Worm (Caenorhabditis elegans) whole organism, L3 larva: ENCODE measurements around the gene mboa-4.
A peak's percentile ranks its signal among the peaks of the same experiment; 100 is the strongest.

ENCODE experiments used
- ZK546.5 ChIP-seq: sonication (generic microtip); optimal IDR thresholded peaks from 2 replicates; lab custom pipeline; 2017; ENCODE audit warnings: missing biosample characterization, missing genetic modification characterization
- ama-1 ChIP-seq: fragments of 150-350 bp; optimal IDR thresholded peaks from 2 replicates; lab custom pipeline; 2018
- ceh-16 ChIP-seq: sonication (generic microtip); optimal IDR thresholded peaks from 2 replicates; lab custom pipeline; 2017; ENCODE audit warnings: missing biosample characterization, missing genetic modification characterization
- ceh-28 ChIP-seq: fragments of 150-350 bp; optimal IDR thresholded peaks from 2 replicates; lab custom pipeline; 2014; ENCODE audit warnings: missing biosample characterization, missing genetic modification reagents, missing genetic modification characterization
- ceh-82 ChIP-seq: fragments of 150-350 bp; optimal IDR thresholded peaks from 2 replicates; lab custom pipeline; 2014; ENCODE audit warnings: missing biosample characterization, missing genetic modification characterization
- ceh-9 ChIP-seq: sonication (generic microtip); optimal IDR thresholded peaks from 2 replicates; lab custom pipeline; 2018; ENCODE audit warnings: missing biosample characterization, missing genetic modification characterization
- egl-27 ChIP-seq: sonication (generic microtip); optimal IDR thresholded peaks from 4 replicates; lab custom pipeline; 2017; ENCODE audit warnings: missing biosample characterization, missing genetic modification reagents, missing genetic modification characterization
- egl-5 ChIP-seq: fragments of 150-350 bp; optimal IDR thresholded peaks from 2 replicates; lab custom pipeline; 2017; ENCODE audit warnings: missing biosample characterization, missing genetic modification reagents, missing genetic modification characterization, inconsistent platforms
- elt-1 ChIP-seq: fragments of 150-350 bp; optimal IDR thresholded peaks from 2 replicates; lab custom pipeline; 2014; ENCODE audit warnings: missing biosample characterization, missing genetic modification characterization
- elt-2 ChIP-seq: sonication (generic microtip); optimal IDR thresholded peaks from 2 replicates; lab custom pipeline; 2016; ENCODE audit warnings: missing genetic modification reagents, mild to moderate bottlenecking, missing genetic modification characterization, missing compliant biosample characterization
- elt-3 ChIP-seq, 3 experiments: fragments of 150-350 bp in 1 of 3; sonication (generic microtip) in 2 of 3; optimal IDR thresholded peaks; 2 replicates in 2 of 3; 4 replicates in 1 of 3; lab custom pipeline; 2014 to 2017; ENCODE audit warnings: missing biosample characterization in 3 of 3, missing genetic modification characterization in 3 of 3
- eor-1 ChIP-seq, 2 experiments: fragments of 150-350 bp; optimal IDR thresholded peaks; 2 replicates each; lab custom pipeline; 2014 to 2018; ENCODE audit warnings: missing biosample characterization in 2 of 2, missing genetic modification characterization in 2 of 2
- fkh-10 ChIP-seq: sonication (generic microtip); optimal IDR thresholded peaks from 2 replicates; lab custom pipeline; 2017; ENCODE audit warnings: missing biosample characterization, missing genetic modification reagents, missing genetic modification characterization
- fos-1 ChIP-seq: fragments of 150-350 bp; optimal IDR thresholded peaks from 2 replicates; lab custom pipeline; 2014; ENCODE audit warnings: missing biosample characterization, missing genetic modification characterization
- jun-1 ChIP-seq: fragments of 150-350 bp; optimal IDR thresholded peaks from 2 replicates; lab custom pipeline; 2014; ENCODE audit warnings: missing biosample characterization, missing genetic modification reagents, missing genetic modification characterization
- lin-15B ChIP-seq: fragments of 150-350 bp; optimal IDR thresholded peaks from 2 replicates; lab custom pipeline; 2014; ENCODE audit warnings: missing biosample characterization, missing genetic modification characterization
- mdl-1 ChIP-seq: fragments of 150-350 bp; optimal IDR thresholded peaks from 2 replicates; lab custom pipeline; 2014; ENCODE audit warnings: missing biosample characterization, missing genetic modification characterization
- mml-1 ChIP-seq: fragments of 150-350 bp; sonication (generic microtip); optimal IDR thresholded peaks from 3 replicates; lab custom pipeline; 2014; ENCODE audit warnings: missing biosample characterization, missing genetic modification characterization
- nfya-1 ChIP-seq: sonication (generic microtip); optimal IDR thresholded peaks from 2 replicates; lab custom pipeline; 2017; ENCODE audit warnings: missing genetic modification characterization, mild to moderate bottlenecking, missing compliant biosample characterization, antibody characterized with exemption, moderate library complexity; ENCODE audit not compliant: insufficient read depth
- nhr-11 ChIP-seq: fragments of 150-350 bp; optimal IDR thresholded peaks from 2 replicates; lab custom pipeline; 2014; ENCODE audit warnings: missing biosample characterization, missing genetic modification characterization
- nhr-23 ChIP-seq: fragments of 150-350 bp; optimal IDR thresholded peaks from 2 replicates; lab custom pipeline; 2014; ENCODE audit warnings: missing biosample characterization, missing genetic modification reagents, missing genetic modification characterization
- nhr-237 ChIP-seq: fragments of 150-350 bp; optimal IDR thresholded peaks from 2 replicates; lab custom pipeline; 2014; ENCODE audit warnings: missing biosample characterization, missing genetic modification characterization
- nhr-28 ChIP-seq: fragments of 150-350 bp; optimal IDR thresholded peaks from 2 replicates; lab custom pipeline; 2014; ENCODE audit warnings: missing biosample characterization, missing genetic modification characterization
- nhr-43 ChIP-seq: sonication (generic microtip); optimal IDR thresholded peaks from 2 replicates; lab custom pipeline; 2016; ENCODE audit warnings: mild to moderate bottlenecking, missing genetic modification characterization, missing compliant biosample characterization; ENCODE audit not compliant: poor library complexity, severe bottlenecking
- nhr-76 ChIP-seq: fragments of 150-350 bp; sonication (generic microtip); optimal IDR thresholded peaks from 5 replicates; lab custom pipeline; 2014; ENCODE audit warnings: missing biosample characterization, missing genetic modification characterization
- pha-4 ChIP-seq: fragments of 150-350 bp; optimal IDR thresholded peaks from 2 replicates; lab custom pipeline; 2014; ENCODE audit warnings: missing biosample characterization, missing genetic modification reagents, missing genetic modification characterization
- snpc-4 ChIP-seq: fragments of 150-350 bp; optimal IDR thresholded peaks from 2 replicates; lab custom pipeline; 2014; ENCODE audit warnings: missing biosample characterization, missing genetic modification characterization
- unc-39 ChIP-seq: sonication (generic microtip); optimal IDR thresholded peaks from 4 replicates; lab custom pipeline; 2017; ENCODE audit warnings: missing biosample characterization, missing genetic modification characterization
- unc-62 ChIP-seq: fragments of 150-350 bp; sonication (generic microtip); optimal IDR thresholded peaks from 4 replicates; lab custom pipeline; 2014; ENCODE audit warnings: missing biosample characterization, missing genetic modification reagents, missing genetic modification characterization
- zag-1 ChIP-seq: fragments of 150-350 bp; optimal IDR thresholded peaks from 2 replicates; lab custom pipeline; 2014; ENCODE audit warnings: missing biosample characterization, missing genetic modification characterization
- ztf-11 ChIP-seq: fragments of 150-350 bp; optimal IDR thresholded peaks from 2 replicates; lab custom pipeline; 2014; ENCODE audit warnings: missing biosample characterization, missing genetic modification characterization
- ztf-4 ChIP-seq: fragments of 150-350 bp; optimal IDR thresholded peaks from 2 replicates; lab custom pipeline; 2014; ENCODE audit warnings: missing biosample characterization, missing genetic modification characterization

Gene mboa-4

DNA sequence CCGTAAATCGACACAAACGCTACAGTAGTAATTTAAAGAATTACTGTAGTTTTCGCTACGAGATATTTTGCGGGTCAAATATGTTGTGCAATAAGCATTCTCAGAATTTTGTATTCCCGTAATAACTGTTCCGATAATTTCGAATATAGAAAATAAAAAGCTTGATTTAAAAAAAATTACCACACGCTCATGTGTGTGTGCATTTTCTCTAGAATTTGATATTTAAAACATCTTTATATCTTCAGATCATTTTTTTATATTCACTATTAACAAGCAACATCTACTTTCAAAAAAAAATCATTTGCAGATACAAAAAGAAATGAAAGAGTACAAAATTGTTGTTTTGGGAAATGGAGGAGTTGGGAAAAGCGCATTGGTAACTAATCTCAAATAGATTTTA lies 17.2 kb upstream of the mboa-4 start, which contains the start of gene rap-3:
TSS of gene rap-3 (plus strand) at position 301 of the 400 bp plus-strand sequence.
- TF ChIP-seq fos-1 (tag; lab: Kevin White, UChicago): no peak
- TF ChIP-seq ztf-11 (tag; lab: Kevin White, UChicago): no peak
- TF ChIP-seq fkh-10 (GFP tag; lab: Kevin White, UChicago): no peak
- TF ChIP-seq ztf-4 (tag; lab: Kevin White, UChicago): no peak
- TF ChIP-seq elt-1: no peak

DNA sequence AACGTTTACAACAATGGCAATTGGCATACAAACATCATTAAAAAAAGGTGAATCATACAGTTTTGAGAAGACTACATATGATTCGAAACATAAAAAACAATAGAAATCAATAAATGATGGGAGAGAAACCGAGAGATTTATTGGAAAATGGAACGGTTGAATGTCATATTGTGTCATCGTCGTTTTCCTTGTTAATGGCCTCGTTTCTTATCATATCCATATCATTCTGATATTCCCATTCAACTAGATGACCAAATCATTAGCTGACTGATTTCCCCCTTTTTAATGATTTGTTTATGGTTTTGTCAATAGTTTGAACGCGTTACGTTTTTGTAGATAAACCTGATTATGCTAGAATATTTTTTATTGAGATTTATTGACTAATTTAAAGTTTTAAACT lies 15.0 kb upstream of the mboa-4 start:
- TF ChIP-seq nhr-76 (tag; lab: Kevin White, UChicago) (no peak), nhr-28 (tag; lab: Kevin White, UChicago) (no peak), nhr-237 (tag; lab: Kevin White, UChicago) (no peak), nhr-23 (tag; lab: Kevin White, UChicago) (peak; percentile 54), fkh-10 (GFP tag; lab: Kevin White, UChicago) (no peak), elt-3 (tag; optimal IDR thresholded peaks at IDR 0.05; lab: Kevin White, UChicago) (peak in 1 of 3 experiments; percentile 80), lin-15B (tag; lab: Kevin White, UChicago) (no peak), nhr-43 (tag; lab: Kevin White, UChicago) (peak; percentile 8), ceh-28 (tag; lab: Kevin White, UChicago) (peak; percentile 12), eor-1 (tag; optimal IDR thresholded peaks at IDR 0.05; lab: Kevin White, UChicago) (no peak)
- TF ChIP-seq, all 47 proteins: peak for 4

DNA sequence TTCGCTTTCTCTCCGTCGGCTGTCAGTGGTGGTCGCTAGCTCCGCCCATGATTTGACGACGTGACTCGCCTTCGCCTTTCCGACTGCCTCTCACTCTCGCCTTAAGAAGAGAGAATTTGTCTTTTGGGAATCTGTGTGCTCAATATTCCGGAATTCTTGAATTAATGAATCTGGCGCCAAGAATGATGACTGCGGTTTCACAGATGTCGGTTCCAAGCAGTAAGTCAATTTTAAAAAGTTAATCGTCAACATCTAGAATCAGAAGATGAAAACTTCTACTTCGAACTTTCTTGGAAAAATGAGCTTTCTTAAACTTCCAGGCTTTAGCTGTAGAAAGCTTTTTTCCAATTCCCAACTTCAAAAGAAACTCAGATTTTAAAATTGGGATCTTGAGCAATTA lies 9.9 kb upstream of the mboa-4 start, which contains the start of gene nhr-67:
TSS of gene nhr-67 (plus strand) at position 97 of the 400 bp plus-strand sequence.
- TF ChIP-seq nfya-1 (tag; lab: Kevin White, UChicago): peak; percentile 66
- TF ChIP-seq snpc-4 (tag; lab: Kevin White, UChicago): no peak

DNA sequence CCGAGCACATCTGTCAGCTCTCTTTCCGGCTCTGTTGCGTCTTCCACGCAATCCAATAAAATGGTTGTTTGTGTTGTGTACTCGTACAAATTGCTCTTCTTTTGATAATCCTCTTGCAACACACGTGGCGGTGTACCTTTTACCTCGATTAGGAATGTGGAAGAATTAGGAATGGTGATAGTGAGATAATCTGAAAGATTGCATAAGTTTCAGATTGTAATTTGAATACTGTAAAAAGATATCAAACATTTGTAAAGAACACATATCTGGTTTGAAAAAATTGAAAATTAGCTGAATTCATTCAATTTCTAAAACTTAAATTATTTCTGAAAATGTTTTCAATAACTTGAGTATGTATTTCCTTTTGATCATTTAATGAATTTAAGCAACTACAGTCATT lies 5.0 kb upstream of the mboa-4 start, which contains the start of gene C08F8.6:
TSS of gene C08F8.6 (minus strand) at position 101 of the 400 bp plus-strand sequence.
- TF ChIP-seq unc-39 (no peak), nhr-237 (tag; lab: Kevin White, UChicago) (no peak), nfya-1 (tag; lab: Kevin White, UChicago) (no peak), nhr-11 (no peak), ceh-16 (no peak), jun-1 (tag; lab: Kevin White, UChicago) (no peak), nhr-23 (tag; lab: Kevin White, UChicago) (no peak), egl-5 (no peak), ZK546.5 (no peak), eor-1 (tag; optimal IDR thresholded peaks at IDR 0.05; lab: Kevin White, UChicago) (no peak), unc-62 (GFP tag; lab: Kevin White, UChicago) (no peak), ceh-82 (tag; lab: Kevin White, UChicago) (no peak), pha-4 (tag; lab: Kevin White, UChicago) (no peak), ceh-28 (tag; lab: Kevin White, UChicago) (no peak), zag-1 (tag; lab: Kevin White, UChicago) (no peak), elt-1 (no peak)

DNA sequence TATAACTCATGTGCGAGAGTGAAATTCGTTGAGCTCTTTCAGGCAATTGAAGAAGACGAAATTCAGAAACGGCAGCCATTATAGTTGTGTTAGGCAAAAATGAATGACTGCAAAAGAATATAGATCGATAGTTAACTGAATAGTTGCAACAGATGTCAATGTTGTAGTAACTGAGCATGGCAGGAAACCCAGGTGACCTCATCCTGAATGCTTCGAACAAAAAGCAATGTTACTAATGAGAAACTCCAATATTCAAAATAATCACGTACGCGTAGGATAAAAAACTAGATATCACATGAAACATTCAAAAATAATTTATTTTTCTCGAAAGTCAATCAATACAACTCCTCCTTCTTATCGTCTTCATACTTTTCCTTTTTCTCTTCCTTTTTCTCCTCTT lies 2.7 kb upstream of the mboa-4 start, which contains the start of gene fbxb-9:
TSS of gene fbxb-9 (minus strand) at position 101 of the 400 bp plus-strand sequence.
- TF ChIP-seq elt-1 (no peak), zag-1 (tag; lab: Kevin White, UChicago) (no peak), ama-1 (lab: Kevin White, UChicago) (no peak), egl-27 (tag; lab: Kevin White, UChicago) (no peak), mml-1 (tag; lab: Kevin White, UChicago) (no peak), ceh-16 (no peak), mdl-1 (no peak), elt-3 (tag; optimal IDR thresholded peaks at IDR 0.05; lab: Kevin White, UChicago) (no peak), ztf-4 (tag; lab: Kevin White, UChicago) (no peak), ceh-9 (tag; lab: Kevin White, UChicago) (no peak), elt-2 (tag; lab: Kevin White, UChicago) (no peak), ZK546.5 (no peak), ztf-11 (tag; lab: Kevin White, UChicago) (no peak), ceh-28 (tag; lab: Kevin White, UChicago) (no peak)
